Worm (Caenorhabditis elegans) whole organism, mixed stage, embryonic: ENCODE data around the gene F58H1.7.

Experiments
- bed-3 ChIP-seq: fragments of 200-800 bp; sonication (Bioruptor generic); optimal IDR thresholded peaks from 3 replicates; lab custom pipeline; 2018; ENCODE audit warnings: mild to moderate bottlenecking, missing genetic modification characterization, moderate library complexity, missing compliant biosample characterization
- blmp-1 ChIP-seq: fragments of 150-350 bp; optimal IDR thresholded peaks from 2 replicates; lab custom pipeline; 2014; ENCODE audit warnings: missing biosample characterization, missing genetic modification characterization
- ceh-43 ChIP-seq: fragments of 200-800 bp; sonication (Bioruptor generic); optimal IDR thresholded peaks from 2 replicates; lab custom pipeline; 2018; ENCODE audit warnings: mild to moderate bottlenecking, missing genetic modification characterization, moderate library complexity, missing compliant biosample characterization
- hlh-1 ChIP-seq: fragments of 150-350 bp; optimal IDR thresholded peaks from 2 replicates; lab custom pipeline; 2014; ENCODE audit warnings: missing biosample characterization, missing genetic modification reagents, missing genetic modification characterization
- lin-13 ChIP-seq: fragments of 150-350 bp; optimal IDR thresholded peaks from 2 replicates; lab custom pipeline; 2014; ENCODE audit warnings: missing biosample characterization, missing genetic modification characterization
- nhr-12 ChIP-seq: fragments of 150-350 bp; optimal IDR thresholded peaks from 2 replicates; lab custom pipeline; 2014; ENCODE audit warnings: missing biosample characterization, missing genetic modification characterization
- nhr-237 ChIP-seq: fragments of 150-350 bp; optimal IDR thresholded peaks from 2 replicates; lab custom pipeline; 2014; ENCODE audit warnings: missing biosample characterization, missing genetic modification characterization
- pha-4 ChIP-seq: fragments of 150-350 bp; optimal IDR thresholded peaks from 2 replicates; lab custom pipeline; 2018; ENCODE audit warnings: missing biosample characterization, missing genetic modification reagents, missing genetic modification characterization
- snpc-4 ChIP-seq: fragments of 150-350 bp; optimal IDR thresholded peaks from 2 replicates; lab custom pipeline; 2014; ENCODE audit warnings: missing biosample characterization, missing genetic modification characterization
- sptf-1 ChIP-seq: sonication (generic microtip); optimal IDR thresholded peaks from 2 replicates; lab custom pipeline; 2017; ENCODE audit warnings: mild to moderate bottlenecking, missing genetic modification characterization, moderate library complexity, missing compliant biosample characterization
- tbx-8 ChIP-seq: fragments of 200-800 bp; sonication (Bioruptor generic); optimal IDR thresholded peaks from 2 replicates; lab custom pipeline; 2018; ENCODE audit warnings: mild to moderate bottlenecking, missing genetic modification characterization, moderate library complexity, missing compliant biosample characterization
- unc-39 ChIP-seq: fragments of 150-350 bp; optimal IDR thresholded peaks from 2 replicates; lab custom pipeline; 2014; ENCODE audit warnings: missing biosample characterization, missing genetic modification characterization
- ztf-11 ChIP-seq: fragments of 150-350 bp; optimal IDR thresholded peaks from 2 replicates; lab custom pipeline; 2014; ENCODE audit warnings: missing biosample characterization, missing genetic modification characterization

DNA sequence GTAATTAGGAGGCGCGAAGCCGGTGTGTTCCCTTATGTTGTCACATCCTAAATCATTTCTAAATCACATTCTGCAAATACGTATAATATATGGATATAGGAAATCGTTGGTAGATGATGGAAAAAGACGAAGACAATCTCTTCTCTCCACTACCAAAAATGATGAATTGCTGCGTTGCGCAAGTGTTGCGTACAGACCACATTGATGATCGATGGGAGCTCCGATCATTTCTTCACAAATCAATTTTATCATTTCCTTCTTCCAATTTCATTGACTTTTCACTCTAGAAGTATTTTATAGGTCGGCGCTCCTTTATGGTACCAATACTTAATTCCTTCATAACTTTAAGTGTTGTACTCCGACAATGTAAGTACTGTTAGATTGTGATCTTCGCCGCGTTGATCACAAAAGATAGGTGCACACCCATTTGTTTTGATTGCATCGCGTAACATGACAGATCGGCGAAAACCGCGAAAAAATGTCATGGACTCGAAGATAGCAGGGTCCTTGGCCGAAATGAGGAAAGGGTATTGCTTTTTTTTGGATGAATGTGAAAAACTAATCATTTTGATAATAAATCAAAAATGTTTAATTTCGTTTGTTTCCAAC lies 15.0 kb downstream of the F58H1.7 start:
- TF ChIP-seq unc-39 (tag; lab: Kevin White, UChicago) (no peak), lin-13 (no peak), ztf-11 (tag; lab: Kevin White, UChicago) (no peak), sptf-1 (tag; lab: Kevin White, UChicago) (no peak), pha-4 (tag; lab: Kevin White, UChicago) (no peak), bed-3 (GFP tag; lab: Kevin White, UChicago) (no peak), nhr-237 (no peak), nhr-12 (tag; lab: Kevin White, UChicago) (no peak), blmp-1 (tag; lab: Kevin White, UChicago) (no peak), ceh-43 (GFP tag; lab: Kevin White, UChicago) (no peak), tbx-8 (GFP tag; lab: Kevin White, UChicago) (no peak), snpc-4 (no peak), hlh-1 (tag; lab: Kevin White, UChicago) (no peak)
